Worm (Caenorhabditis elegans) whole organism, L1 larva: ENCODE data around the gene fmi-1.

Source experiments
- F16B12.6 ChIP-seq: fragments of 150-350 bp; optimal IDR thresholded peaks from 2 replicates; lab custom pipeline; 2014; ENCODE audit warnings: missing biosample characterization, missing genetic modification characterization
- Y116A8C.19 ChIP-seq: sonication (generic microtip); optimal IDR thresholded peaks from 2 replicates; lab custom pipeline; 2016; ENCODE audit warnings: missing compliant biosample characterization, missing genetic modification characterization, borderline replicate concordance
- aha-1 ChIP-seq: fragments of 150-350 bp; optimal IDR thresholded peaks from 2 replicates; lab custom pipeline; 2014; ENCODE audit warnings: missing biosample characterization, missing genetic modification characterization
- alr-1 ChIP-seq: fragments of 200-800 bp; sonication (Bioruptor generic); optimal IDR thresholded peaks from 2 replicates; lab custom pipeline; 2018; ENCODE audit warnings: borderline replicate concordance, mild to moderate bottlenecking, missing genetic modification characterization, missing compliant biosample characterization
- aly-2 ChIP-seq: fragments of 150-350 bp; optimal IDR thresholded peaks from 2 replicates; lab custom pipeline; 2014; ENCODE audit warnings: missing biosample characterization, missing genetic modification characterization
- ceh-8 ChIP-seq: fragments of 200-800 bp; sonication (Bioruptor generic); optimal IDR thresholded peaks from 2 replicates; lab custom pipeline; 2018; ENCODE audit warnings: mild to moderate bottlenecking, missing genetic modification characterization, moderate library complexity, missing compliant biosample characterization
- ceh-82 ChIP-seq, 3 experiments: fragments of 150-350 bp in 1 of 3; sonication (generic microtip) in 2 of 3; optimal IDR thresholded peaks; 2 replicates each; lab custom pipeline; 2014 to 2017; ENCODE audit warnings: missing biosample characterization in 3 of 3, missing genetic modification characterization in 3 of 3
- ceh-90 ChIP-seq: sonication (generic microtip); optimal IDR thresholded peaks from 2 replicates; lab custom pipeline; 2016; ENCODE audit warnings: missing genetic modification characterization, missing compliant biosample characterization
- ces-1 ChIP-seq: fragments of 150-350 bp; optimal IDR thresholded peaks from 2 replicates; lab custom pipeline; 2014; ENCODE audit warnings: missing biosample characterization, missing genetic modification reagents, missing genetic modification characterization
- dsc-1 ChIP-seq: sonication (generic microtip); optimal IDR thresholded peaks from 2 replicates; lab custom pipeline; 2016; ENCODE audit warnings: mild to moderate bottlenecking, missing genetic modification characterization, missing compliant biosample characterization
- egl-13 ChIP-seq: sonication (generic microtip); optimal IDR thresholded peaks from 2 replicates; lab custom pipeline; 2016; ENCODE audit warnings: missing genotype, missing genetic modification reagents, missing genetic modification characterization, missing compliant biosample characterization
- egl-27 ChIP-seq, 2 experiments: fragments of 150-350 bp in 1 of 2; sonication (generic microtip); optimal IDR thresholded peaks; 3 replicates each; lab custom pipeline; 2017 to 2018; ENCODE audit warnings: missing biosample characterization in 2 of 2, missing genetic modification characterization in 2 of 2, missing genetic modification reagents in 2 of 2
- elt-3 ChIP-seq, 6 experiments: fragments of 150-350 bp in 1 of 6; sonication (generic microtip); optimal IDR thresholded peaks; 2 replicates each; lab custom pipeline; 2017 to 2018; ENCODE audit warnings: missing biosample characterization in 6 of 6, missing genetic modification characterization in 6 of 6, inconsistent platforms in 1 of 6
- ets-5 ChIP-seq: fragments of 200-800 bp; sonication (Bioruptor generic); IDR thresholded peaks from 2 replicates; pipeline ENCODE4 v1.3.6; 2022; ENCODE audit warnings: missing genetic modification characterization, missing compliant biosample characterization
- fkh-8 ChIP-seq: sonication (generic microtip); optimal IDR thresholded peaks from 2 replicates; lab custom pipeline; 2016; ENCODE audit warnings: mild to moderate bottlenecking, missing genetic modification characterization, missing compliant biosample characterization
- grh-1 ChIP-seq: fragments of 200-800 bp; sonication (Bioruptor generic); IDR thresholded peaks from 2 replicates; pipeline ENCODE4 v1.3.6; 2022; ENCODE audit warnings: missing genetic modification reagents, missing genetic modification characterization, missing compliant biosample characterization
- hlh-4 ChIP-seq: sonication (generic microtip); optimal IDR thresholded peaks from 2 replicates; lab custom pipeline; 2016; ENCODE audit warnings: mild to moderate bottlenecking, missing genetic modification characterization, missing compliant biosample characterization
- hpl-2 ChIP-seq: fragments of 150-350 bp; optimal IDR thresholded peaks from 2 replicates; lab custom pipeline; 2014; ENCODE audit warnings: missing biosample characterization, missing genetic modification reagents, missing genetic modification characterization
- jun-1 ChIP-seq: fragments of 150-350 bp; optimal IDR thresholded peaks from 2 replicates; lab custom pipeline; 2014; ENCODE audit warnings: missing biosample characterization, missing genetic modification reagents, missing genetic modification characterization
- lin-15B ChIP-seq: fragments of 150-350 bp; sonication (generic microtip); optimal IDR thresholded peaks from 3 replicates; lab custom pipeline; 2014; ENCODE audit warnings: missing biosample characterization, missing genetic modification characterization
- lin-35 ChIP-seq, 2 experiments: fragments of 150-350 bp; optimal IDR thresholded peaks; 2 replicates each; lab custom pipeline; 2014; ENCODE audit warnings: missing biosample characterization in 2 of 2, missing genetic modification characterization in 2 of 2, missing genetic modification reagents in 2 of 2
- lin-39 ChIP-seq: fragments of 150-350 bp; optimal IDR thresholded peaks from 2 replicates; lab custom pipeline; 2014; ENCODE audit warnings: missing biosample characterization, missing genetic modification reagents, missing genetic modification characterization
- lir-3 ChIP-seq: sonication (generic microtip); optimal IDR thresholded peaks from 2 replicates; lab custom pipeline; 2016; ENCODE audit warnings: mild to moderate bottlenecking, missing genetic modification characterization, moderate library complexity, missing compliant biosample characterization; ENCODE audit not compliant: poor library complexity
- mab-9 ChIP-seq: fragments of 200-800 bp; sonication (Bioruptor generic); IDR thresholded peaks from 2 replicates; pipeline ENCODE4 v1.3.6; 2022; ENCODE audit warnings: missing genetic modification reagents, missing genetic modification characterization, missing compliant biosample characterization
- mdl-1 ChIP-seq, 2 experiments: fragments of 150-350 bp; optimal IDR thresholded peaks; 2 replicates each; lab custom pipeline; 2014 to 2017; ENCODE audit warnings: missing biosample characterization in 2 of 2, missing genetic modification characterization in 2 of 2, inconsistent platforms in 1 of 2
- mef-2 ChIP-seq: fragments of 150-350 bp; optimal IDR thresholded peaks from 2 replicates; lab custom pipeline; 2014; ENCODE audit warnings: missing biosample characterization, missing genetic modification characterization
- mep-1 ChIP-seq: fragments of 150-350 bp; optimal IDR thresholded peaks from 2 replicates; lab custom pipeline; 2014; ENCODE audit warnings: missing biosample characterization, missing genetic modification characterization
- nhr-11 ChIP-seq: fragments of 150-350 bp; optimal IDR thresholded peaks from 2 replicates; lab custom pipeline; 2014; ENCODE audit warnings: missing biosample characterization, missing genetic modification characterization
- nhr-12 ChIP-seq: sonication (generic microtip); optimal IDR thresholded peaks from 2 replicates; lab custom pipeline; 2017; ENCODE audit warnings: missing biosample characterization, missing genetic modification characterization
- nhr-28 ChIP-seq: fragments of 150-350 bp; optimal IDR thresholded peaks from 2 replicates; lab custom pipeline; 2014; ENCODE audit warnings: missing biosample characterization, missing genetic modification characterization
- nhr-76 ChIP-seq: sonication (generic microtip); optimal IDR thresholded peaks from 2 replicates; lab custom pipeline; 2017; ENCODE audit warnings: missing biosample characterization, missing genetic modification characterization
- nhr-84 ChIP-seq: sonication (generic microtip); optimal IDR thresholded peaks from 2 replicates; lab custom pipeline; 2017; ENCODE audit warnings: missing biosample characterization, missing genetic modification characterization
- nhr-90 ChIP-seq: sonication (generic microtip); optimal IDR thresholded peaks from 2 replicates; lab custom pipeline; 2016; ENCODE audit warnings: mild to moderate bottlenecking, missing genetic modification characterization, missing compliant biosample characterization; ENCODE audit not compliant: poor library complexity
- pag-3 ChIP-seq: sonication (generic microtip); optimal IDR thresholded peaks from 2 replicates; lab custom pipeline; 2017; ENCODE audit warnings: missing genetic modification characterization, mild to moderate bottlenecking, missing compliant biosample characterization, antibody characterized with exemption, borderline replicate concordance; ENCODE audit not compliant: insufficient read depth
- pax-3 ChIP-seq: fragments of 200-800 bp; sonication (Bioruptor generic); optimal IDR thresholded peaks from 2 replicates; lab custom pipeline; 2018; ENCODE audit warnings: mild to moderate bottlenecking, missing genetic modification characterization, moderate library complexity, missing compliant biosample characterization
- pqm-1 ChIP-seq: sonication (generic microtip); optimal IDR thresholded peaks from 3 replicates; lab custom pipeline; 2017; ENCODE audit warnings: missing biosample characterization, missing genetic modification characterization
- skn-1 ChIP-seq: fragments of 150-350 bp; optimal IDR thresholded peaks from 2 replicates; lab custom pipeline; 2014; ENCODE audit warnings: missing biosample characterization, missing genetic modification characterization
- snpc-4 ChIP-seq: fragments of 150-350 bp; optimal IDR thresholded peaks from 2 replicates; lab custom pipeline; 2014; ENCODE audit warnings: missing biosample characterization, missing genetic modification characterization
- snu-23 ChIP-seq: sonication (generic microtip); optimal IDR thresholded peaks from 2 replicates; lab custom pipeline; 2016; ENCODE audit warnings: missing genetic modification characterization, missing compliant biosample characterization
- sox-4 ChIP-seq: sonication (generic microtip); optimal IDR thresholded peaks from 2 replicates; lab custom pipeline; 2016; ENCODE audit warnings: missing genetic modification characterization, missing compliant biosample characterization
- sup-37 ChIP-seq: fragments of 200-800 bp; sonication (Bioruptor generic); optimal IDR thresholded peaks from 2 replicates; lab custom pipeline; 2018; ENCODE audit warnings: mild to moderate bottlenecking, missing genetic modification characterization, missing compliant biosample characterization
- tlp-1 ChIP-seq: fragments of 150-350 bp; optimal IDR thresholded peaks from 2 replicates; lab custom pipeline; 2014; ENCODE audit warnings: missing biosample characterization, missing genetic modification characterization
- unc-130 ChIP-seq: fragments of 150-350 bp; optimal IDR thresholded peaks from 2 replicates; lab custom pipeline; 2017; ENCODE audit warnings: missing biosample characterization, missing genetic modification characterization, inconsistent platforms
- unc-30 ChIP-seq: sonication (generic microtip); optimal IDR thresholded peaks from 2 replicates; lab custom pipeline; 2017; ENCODE audit warnings: missing biosample characterization, missing genetic modification characterization
- unc-86 ChIP-seq: sonication (generic microtip); optimal IDR thresholded peaks from 2 replicates; lab custom pipeline; 2016; ENCODE audit warnings: missing genetic modification characterization, missing compliant biosample characterization
- unc-98 ChIP-seq: fragments of 200-800 bp; sonication (Bioruptor generic); IDR thresholded peaks from 2 replicates; pipeline ENCODE4 v1.3.6; 2022; ENCODE audit warnings: missing genetic modification characterization, missing compliant biosample characterization
- vab-15 ChIP-seq: sonication (generic microtip); optimal IDR thresholded peaks from 2 replicates; lab custom pipeline; 2017; ENCODE audit warnings: missing genotype, mild to moderate bottlenecking, missing genetic modification characterization, missing compliant biosample characterization
- zip-4 ChIP-seq: fragments of 200-800 bp; sonication (Bioruptor generic); optimal IDR thresholded peaks from 2 replicates; lab custom pipeline; 2018; ENCODE audit warnings: mild to moderate bottlenecking, missing genetic modification characterization, moderate library complexity, missing compliant biosample characterization

fmi-1 gene

DNA sequence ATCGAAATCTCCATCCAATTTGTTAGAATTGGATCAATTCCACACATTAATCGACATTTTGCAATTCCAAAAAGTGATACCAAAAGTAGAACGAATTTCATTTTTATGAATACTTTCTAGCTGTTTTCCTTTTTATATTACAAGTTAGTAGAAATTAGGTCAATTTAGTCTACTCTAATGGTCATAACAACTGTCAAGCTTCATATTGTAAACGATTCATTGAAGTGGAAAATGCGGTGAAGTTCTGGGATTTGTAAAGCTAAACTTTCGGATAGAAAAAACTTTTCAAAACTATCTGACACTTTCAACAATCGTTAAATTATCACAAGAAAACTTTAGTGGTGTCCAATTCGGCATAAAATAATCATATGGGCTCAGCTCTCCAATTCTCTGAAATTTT lies 15.7 kb downstream of the fmi-1 start, which contains the start of gene W07G4.7:
Gene W07G4.7 (minus strand): TSS at position 101 of the 400 bp plus-strand sequence.
- TF ChIP-seq egl-13 (tag; lab: Kevin White, UChicago) (no peak), jun-1 (tag; lab: Kevin White, UChicago) (no peak), aly-2 (no peak)

DNA sequence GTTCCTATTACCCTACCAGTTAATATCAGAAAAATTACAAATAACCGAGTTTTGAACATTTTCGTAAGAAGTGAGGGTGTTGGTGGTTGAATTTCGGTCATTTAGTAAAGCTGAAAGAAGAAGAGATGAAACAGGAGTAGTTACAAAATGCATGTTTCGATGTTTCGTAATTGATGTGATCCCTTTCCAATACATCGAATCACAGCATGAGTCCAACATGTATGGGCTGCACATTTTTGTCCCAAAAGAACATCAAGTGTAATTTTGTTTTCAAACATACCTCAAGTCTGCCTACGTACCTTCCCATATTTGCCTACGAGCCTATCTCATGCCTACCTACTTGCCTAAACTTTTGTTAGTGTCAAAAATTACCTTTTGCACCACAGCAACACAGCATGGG lies 17.6 kb downstream of the fmi-1 start, which contains the start of gene W07G4.2:
Gene W07G4.2 (minus strand): TSS at position 101 of the 400 bp plus-strand sequence.
- TF ChIP-seq lir-3 (tag; lab: Kevin White, UChicago), result no peak
- TF ChIP-seq F16B12.6, result no peak
- no peak for TF ChIP-seq mdl-1 (tag; optimal IDR thresholded peaks at IDR 0.05; lab: Kevin White, UChicago)
- no peak for TF ChIP-seq lin-35 (GFP tag; optimal IDR thresholded peaks at IDR 0.05; lab: Kevin White, UChicago)
- no peak for TF ChIP-seq tlp-1 (tag; lab: Kevin White, UChicago)
- no peak for TF ChIP-seq unc-98 (GFP tag; lab: Robert Waterston, UW)
- no peak for TF ChIP-seq aha-1 (tag; lab: Kevin White, UChicago)
- TF ChIP-seq egl-27 (tag; optimal IDR thresholded peaks at IDR 0.05; lab: Kevin White, UChicago), result no peak
- no peak for TF ChIP-seq mep-1 (tag; lab: Kevin White, UChicago)
- TF ChIP-seq nhr-84, result no peak
- TF ChIP-seq hpl-2, result no peak
- no peak for TF ChIP-seq zip-4 (GFP tag; lab: Kevin White, UChicago)

DNA sequence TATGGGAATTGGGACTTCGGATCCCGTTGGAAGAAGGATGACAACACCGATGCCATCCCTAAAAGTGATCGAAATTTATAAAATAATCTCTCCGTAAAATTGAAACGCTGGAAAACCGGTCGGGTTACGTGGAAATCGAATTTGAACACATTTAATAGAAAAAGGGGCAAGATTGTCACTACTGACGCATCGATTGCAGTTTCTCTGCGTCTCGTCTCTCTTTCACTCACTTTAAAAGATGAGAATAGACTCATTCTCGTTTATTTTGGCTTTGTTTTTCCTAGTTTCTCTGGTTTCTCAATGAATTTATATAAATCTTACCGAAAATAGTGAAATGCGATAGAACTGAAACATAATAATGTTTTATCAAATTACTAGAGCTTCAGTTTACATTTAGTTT lies 22.8 kb downstream of the fmi-1 start, which contains the start of gene scyl-1:
Gene scyl-1 (minus strand): TSS at position 56 of the 400 bp plus-strand sequence.
- TF ChIP-seq zip-4 (GFP tag; lab: Kevin White, UChicago) (peak; percentile 3), ceh-90 (tag; lab: Kevin White, UChicago) (no peak), dsc-1 (tag; lab: Kevin White, UChicago) (peak; percentile 66), unc-130 (tag; lab: Kevin White, UChicago) (peak; percentile 67), lir-3 (tag; lab: Kevin White, UChicago) (peak; percentile 25), nhr-28 (tag; lab: Kevin White, UChicago) (no peak), nhr-76 (no peak), mef-2 (tag; lab: Kevin White, UChicago) (peak; percentile 8), nhr-12 (tag; lab: Kevin White, UChicago) (no peak), hlh-4 (tag; lab: Kevin White, UChicago) (no peak), sox-4 (tag; lab: Kevin White, UChicago) (no peak), ceh-82 (tag; optimal IDR thresholded peaks at IDR 0.05; lab: Kevin White, UChicago) (peak; percentile 37 to 73 (median 64)), fkh-8 (peak; percentile 67), snpc-4 (tag; lab: Kevin White, UChicago) (peak; percentile 39), nhr-11 (tag; lab: Kevin White, UChicago) (peak; percentile 21), ets-5 (GFP tag; lab: Robert Waterston, UW) (no peak), lin-39 (peak; percentile 69), vab-15 (tag; lab: Kevin White, UChicago) (no peak), ceh-8 (GFP tag; lab: Kevin White, UChicago) (no peak), pag-3 (no peak), elt-3 (tag; optimal IDR thresholded peaks at IDR 0.05; lab: Kevin White, UChicago) (peak in 2 of 6 experiments; percentile 48 to 64), mep-1 (tag; lab: Kevin White, UChicago) (peak; percentile 76), unc-86 (tag; lab: Kevin White, UChicago) (peak; percentile 64), skn-1 (tag; lab: Kevin White, UChicago) (peak; percentile 71), pax-3 (peak; percentile 63), unc-30 (tag; lab: Kevin White, UChicago) (no peak), mab-9 (GFP tag; lab: Robert Waterston, UW) (no peak), pqm-1 (no peak), alr-1 (tag; lab: Kevin White, UChicago) (no peak), grh-1 (GFP tag; lab: Robert Waterston, UW) (peak; percentile 83), nhr-90 (tag; lab: Kevin White, UChicago) (peak; percentile 84), lin-15B (tag; lab: Kevin White, UChicago) (no peak), snu-23 (peak; percentile 90), Y116A8C.19 (tag; lab: Kevin White, UChicago) (no peak), ces-1 (GFP tag; lab: Kevin White, UChicago) (no peak), sup-37 (GFP tag; lab: Kevin White, UChicago) (no peak), hpl-2 (no peak), unc-98 (GFP tag; lab: Robert Waterston, UW) (no peak)
